Fruit fly (Drosophila melanogaster) whole organism, prepupa: Measurements from ENCODE around the gene CG15296.
A peak's percentile ranks its signal among the peaks of the same experiment; 100 is the strongest.

Source experiments
- Blimp-1 ChIP-seq: fragments of 200-800 bp; sonication (Bioruptor generic); optimal IDR thresholded peaks from 3 replicates; lab custom pipeline; 2017; ENCODE audit warnings: missing biosample characterization, missing genetic modification characterization, mild to moderate bottlenecking, moderate library complexity, missing genetic modification reagents
- CG10669 ChIP-seq: fragments of 200-800 bp; sonication (Bioruptor generic); optimal IDR thresholded peaks from 3 replicates; lab custom pipeline; 2018; ENCODE audit warnings: missing biosample characterization, mild to moderate bottlenecking, missing genetic modification characterization, moderate library complexity
- CG11294 ChIP-seq: fragments of 200-800 bp; sonication (Bioruptor generic); IDR thresholded peaks from 2 replicates; pipeline ENCODE4 v1.3.6; 2022; ENCODE audit warnings: missing biosample characterization, missing genetic modification characterization
- CG11762 ChIP-seq: fragments of 200-800 bp; sonication (Bioruptor generic); optimal IDR thresholded peaks from 3 replicates; lab custom pipeline; 2016; ENCODE audit warnings: missing biosample characterization, missing genetic modification characterization; ENCODE audit not compliant: insufficient read depth
- CG11902 ChIP-seq: fragments of 200-800 bp; sonication (Bioruptor generic); optimal IDR thresholded peaks from 3 replicates; lab custom pipeline; 2016; ENCODE audit warnings: missing biosample characterization, missing genetic modification characterization
- CG15336 ChIP-seq: fragments of 200-800 bp; sonication (Bioruptor generic); IDR thresholded peaks from 2 replicates; pipeline ENCODE4 v1.3.6; 2022; ENCODE audit warnings: missing biosample characterization, missing genetic modification characterization
- CG1621 ChIP-seq: fragments of 200-800 bp; sonication (Bioruptor generic); optimal IDR thresholded peaks from 3 replicates; lab custom pipeline; 2018; ENCODE audit warnings: missing biosample characterization, mild to moderate bottlenecking, missing genetic modification characterization
- CG16779 ChIP-seq: fragments of 200-800 bp; sonication (Bioruptor generic); optimal IDR thresholded peaks from 3 replicates; lab custom pipeline; 2017; ENCODE audit warnings: missing biosample characterization, mild to moderate bottlenecking, missing genetic modification characterization
- CG3032 ChIP-seq: fragments of 200-800 bp; optimal IDR thresholded peaks from 2 replicates; lab custom pipeline; 2019; ENCODE audit warnings: missing biosample characterization, mild to moderate bottlenecking, missing genetic modification characterization, moderate library complexity
- CG31627 ChIP-seq: fragments of 200-800 bp; sonication (Bioruptor generic); optimal IDR thresholded peaks from 3 replicates; lab custom pipeline; 2016; ENCODE audit warnings: missing biosample characterization, missing genetic modification characterization
- CG32006 ChIP-seq: fragments of 200-800 bp; sonication (Bioruptor generic); optimal IDR thresholded peaks from 3 replicates; lab custom pipeline; 2017; ENCODE audit warnings: missing biosample characterization, mild to moderate bottlenecking, missing genetic modification characterization
- CG34406 ChIP-seq: fragments of 200-800 bp; sonication (Bioruptor generic); optimal IDR thresholded peaks from 3 replicates; lab custom pipeline; 2016; ENCODE audit warnings: missing biosample characterization, missing genetic modification characterization
- CG3919 ChIP-seq: fragments of 200-800 bp; sonication (Bioruptor generic); optimal IDR thresholded peaks from 3 replicates; lab custom pipeline; 2016; ENCODE audit warnings: missing biosample characterization, missing genetic modification characterization
- CG6163 ChIP-seq: fragments of 200-800 bp; sonication (Bioruptor generic); IDR thresholded peaks from 3 replicates; pipeline ENCODE4 v1.3.6; 2022; ENCODE audit warnings: missing biosample characterization, missing genetic modification characterization
- CG6276 ChIP-seq: fragments of 200-800 bp; sonication (Bioruptor generic); optimal IDR thresholded peaks from 2 replicates; lab custom pipeline; 2017; ENCODE audit warnings: missing biosample characterization, mild to moderate bottlenecking, missing genetic modification characterization
- CG6792 ChIP-seq: fragments of 200-800 bp; sonication (Bioruptor generic); optimal IDR thresholded peaks from 3 replicates; lab custom pipeline; 2016; ENCODE audit warnings: missing biosample characterization, missing genetic modification characterization
- CG6808 ChIP-seq: fragments of 200-800 bp; sonication (Bioruptor generic); optimal IDR thresholded peaks from 3 replicates; lab custom pipeline; 2017; ENCODE audit warnings: missing biosample characterization, missing genetic modification characterization, mild to moderate bottlenecking, moderate library complexity, missing genetic modification reagents
- CG6854 ChIP-seq: fragments of 200-800 bp; sonication (Bioruptor generic); optimal IDR thresholded peaks from 2 replicates; lab custom pipeline; 2017; ENCODE audit warnings: missing biosample characterization, mild to moderate bottlenecking, missing genetic modification characterization
- CG8119 ChIP-seq: fragments of 200-800 bp; sonication (Bioruptor generic); IDR thresholded peaks from 3 replicates; pipeline ENCODE4 v1.3.6; 2022; ENCODE audit warnings: missing biosample characterization, missing genetic modification characterization
- CG8319 ChIP-seq: fragments of 200-800 bp; sonication (Bioruptor generic); optimal IDR thresholded peaks from 3 replicates; lab custom pipeline; 2016; ENCODE audit warnings: missing biosample characterization, missing genetic modification characterization
- CG8632 ChIP-seq: fragments of 200-800 bp; sonication (Bioruptor generic); optimal IDR thresholded peaks from 3 replicates; lab custom pipeline; 2016; ENCODE audit warnings: missing biosample characterization, missing genetic modification characterization
- CG9139 ChIP-seq: fragments of 200-800 bp; sonication (Bioruptor generic); optimal IDR thresholded peaks from 3 replicates; lab custom pipeline; 2017; ENCODE audit warnings: missing biosample characterization, mild to moderate bottlenecking, missing genetic modification characterization
- Eip78C ChIP-seq: fragments of 200-800 bp; sonication (Bioruptor generic); peaks from one replicate; lab custom pipeline; 2016; ENCODE audit warnings: missing biosample characterization, missing genetic modification characterization
- Eip93F ChIP-seq: fragments of 200-800 bp; sonication (Bioruptor generic); optimal IDR thresholded peaks from 2 replicates; lab custom pipeline; 2016; ENCODE audit warnings: missing biosample characterization, mild to moderate bottlenecking, missing genetic modification characterization
- Ets21C ChIP-seq: fragments of 200-800 bp; sonication (Bioruptor generic); optimal IDR thresholded peaks from 3 replicates; lab custom pipeline; 2016; ENCODE audit warnings: missing biosample characterization, missing genetic modification characterization
- Ets96B ChIP-seq: fragments of 200-800 bp; optimal IDR thresholded peaks from 2 replicates; lab custom pipeline; 2019; ENCODE audit warnings: missing biosample characterization, mild to moderate bottlenecking, missing genetic modification characterization, moderate library complexity
- Hr38 ChIP-seq: sonication (Bioruptor generic); optimal IDR thresholded peaks from 2 replicates; lab custom pipeline; 2016; ENCODE audit warnings: missing biosample characterization, missing genetic modification characterization
- Hr39 ChIP-seq: fragments of 200-800 bp; sonication (Bioruptor generic); optimal IDR thresholded peaks from 2 replicates; lab custom pipeline; 2016; ENCODE audit warnings: missing biosample characterization, missing genetic modification characterization
- Hr4 ChIP-seq: fragments of 200-800 bp; sonication (Bioruptor generic); optimal IDR thresholded peaks from 3 replicates; lab custom pipeline; 2016; ENCODE audit warnings: missing biosample characterization, missing genetic modification characterization
- Met ChIP-seq: fragments of 200-800 bp; sonication (Bioruptor generic); optimal IDR thresholded peaks from 3 replicates; lab custom pipeline; 2016; ENCODE audit warnings: missing biosample characterization, missing genetic modification characterization
- OdsH ChIP-seq: fragments of 200-800 bp; sonication (Bioruptor generic); optimal IDR thresholded peaks from 3 replicates; lab custom pipeline; 2016; ENCODE audit warnings: missing biosample characterization, missing genetic modification characterization
- Smox ChIP-seq: fragments of 200-800 bp; sonication (Bioruptor generic); optimal IDR thresholded peaks from 3 replicates; lab custom pipeline; 2016; ENCODE audit warnings: missing biosample characterization, missing genetic modification characterization
- Sox102F ChIP-seq: fragments of 200-800 bp; sonication (Bioruptor generic); optimal IDR thresholded peaks from 2 replicates; lab custom pipeline; 2016; ENCODE audit warnings: missing biosample characterization, mild to moderate bottlenecking, missing genetic modification characterization
- Sox14 ChIP-seq: fragments of 200-800 bp; sonication (Bioruptor generic); optimal IDR thresholded peaks from 3 replicates; lab custom pipeline; 2016; ENCODE audit warnings: missing biosample characterization, missing genetic modification characterization
- Sox15 ChIP-seq: fragments of 200-800 bp; sonication (Bioruptor generic); optimal IDR thresholded peaks from 3 replicates; lab custom pipeline; 2016; ENCODE audit warnings: missing biosample characterization, missing genetic modification characterization
- cyc ChIP-seq: fragments of 200-800 bp; sonication (Bioruptor generic); optimal IDR thresholded peaks from 3 replicates; lab custom pipeline; 2016; ENCODE audit warnings: missing biosample characterization, missing genetic modification characterization
- dac ChIP-seq: fragments of 200-800 bp; sonication (Bioruptor generic); optimal IDR thresholded peaks from 2 replicates; lab custom pipeline; 2017; ENCODE audit warnings: missing biosample characterization, mild to moderate bottlenecking, missing genetic modification characterization
- dsx ChIP-seq: fragments of 200-800 bp; optimal IDR thresholded peaks from 3 replicates; lab custom pipeline; 2019; ENCODE audit warnings: missing biosample characterization, mild to moderate bottlenecking, missing genetic modification characterization, moderate library complexity; ENCODE audit not compliant: poor library complexity, severe bottlenecking
- esn ChIP-seq: fragments of 200-800 bp; sonication (Bioruptor generic); optimal IDR thresholded peaks from 2 replicates; lab custom pipeline; 2016; ENCODE audit warnings: missing biosample characterization, mild to moderate bottlenecking, missing genetic modification characterization, moderate library complexity
- fd59A ChIP-seq: fragments of 200-800 bp; sonication (Bioruptor generic); optimal IDR thresholded peaks from 2 replicates; lab custom pipeline; 2017; ENCODE audit warnings: missing biosample characterization, mild to moderate bottlenecking, missing genetic modification characterization, missing genetic modification reagents
- fd85E ChIP-seq: fragments of 200-800 bp; sonication (Bioruptor generic); optimal IDR thresholded peaks from 3 replicates; lab custom pipeline; 2016; ENCODE audit warnings: missing biosample characterization, missing genetic modification characterization
- fkh ChIP-seq: fragments of 200-800 bp; sonication (Bioruptor generic); optimal IDR thresholded peaks from 3 replicates; lab custom pipeline; 2017; ENCODE audit warnings: missing biosample characterization, mild to moderate bottlenecking, missing genetic modification characterization, moderate library complexity
- lz ChIP-seq: fragments of 200-800 bp; sonication (Bioruptor generic); optimal IDR thresholded peaks from 3 replicates; lab custom pipeline; 2016; ENCODE audit warnings: missing biosample characterization, missing genetic modification characterization
- net ChIP-seq: fragments of 200-800 bp; sonication (Bioruptor generic); optimal IDR thresholded peaks from 3 replicates; lab custom pipeline; 2016; ENCODE audit warnings: missing biosample characterization, missing genetic modification characterization
- pdm3 ChIP-seq: fragments of 200-800 bp; sonication (Bioruptor generic); optimal IDR thresholded peaks from 3 replicates; lab custom pipeline; 2016; ENCODE audit warnings: missing biosample characterization, missing genetic modification characterization
- salr ChIP-seq, 2 experiments: fragments of 200-800 bp; sonication (Bioruptor generic); optimal IDR thresholded peaks; 3 replicates each; lab custom pipeline; 2016 to 2018; ENCODE audit warnings: missing biosample characterization in 2 of 2, missing genetic modification characterization in 2 of 2, mild to moderate bottlenecking in 1 of 2
- spab ChIP-seq: fragments of 200-800 bp; sonication (Bioruptor generic); optimal IDR thresholded peaks from 2 replicates; lab custom pipeline; 2017; ENCODE audit warnings: missing biosample characterization, mild to moderate bottlenecking, missing genetic modification characterization, missing genetic modification reagents
- ss ChIP-seq, 2 experiments: fragments of 200-800 bp; sonication (Bioruptor generic); optimal IDR thresholded peaks; 2 replicates in 1 of 2; 3 replicates in 1 of 2; lab custom pipeline; 2017 to 2018; ENCODE audit warnings: mild to moderate bottlenecking in 2 of 2, missing biosample characterization in 2 of 2, missing genetic modification characterization in 2 of 2, moderate library complexity in 1 of 2
- svp ChIP-seq: fragments of 200-800 bp; sonication (Bioruptor generic); peaks from one replicate; lab custom pipeline; 2016; ENCODE audit warnings: missing biosample characterization, missing genetic modification characterization
- vri ChIP-seq: fragments of 200-800 bp; sonication (Bioruptor generic); optimal IDR thresholded peaks from 3 replicates; lab custom pipeline; 2016; ENCODE audit warnings: missing biosample characterization, mild to moderate bottlenecking, missing genetic modification characterization

The CG15296 gene

DNA sequence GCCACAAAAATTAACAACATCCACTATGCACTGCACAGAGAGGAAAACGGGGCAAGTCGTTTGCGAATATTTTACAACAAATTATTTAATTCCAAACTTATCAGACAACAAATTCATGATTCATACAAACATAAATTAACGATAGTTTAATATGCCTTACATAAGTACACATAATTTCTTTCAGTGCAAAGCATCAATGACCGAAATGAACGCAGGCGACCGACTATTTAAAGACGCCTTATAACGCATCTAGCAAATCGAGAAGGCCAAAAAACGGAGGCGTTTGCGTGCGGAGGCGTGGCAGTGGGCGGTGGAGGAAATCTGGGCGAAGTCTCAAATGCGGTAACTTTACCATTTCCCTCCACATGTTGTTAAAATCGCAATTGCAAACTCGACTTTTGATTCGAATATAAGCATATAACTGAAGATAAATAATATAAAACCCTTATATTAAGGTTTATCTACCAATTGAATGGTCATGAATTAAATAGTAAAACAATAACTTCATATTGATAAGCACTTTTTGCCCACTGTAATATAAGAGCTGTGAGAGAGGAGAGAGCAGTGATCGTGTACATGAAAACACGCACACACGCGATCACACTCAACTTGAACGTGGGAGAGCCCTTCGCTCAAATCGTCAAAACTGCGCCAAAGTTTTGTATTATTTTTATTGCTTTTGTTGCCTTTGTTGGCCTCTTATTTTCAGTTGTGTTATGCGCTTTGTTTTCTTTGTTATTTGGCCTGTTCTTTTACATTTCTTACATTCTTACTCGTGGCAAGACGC is 19.1 kb downstream of the CG15296 start:
- TF ChIP-seq CG9139 (GFP tag; lab: Kevin White, UChicago), result peak; percentile 49
- TF ChIP-seq fd85E (GFP tag; lab: Kevin White, UChicago), result peak; percentile 46
- peak; percentile 84 for TF ChIP-seq CG8319 (GFP tag; lab: Kevin White, UChicago)
- peak; percentile 85 for TF ChIP-seq fd59A (GFP tag; lab: Kevin White, UChicago)
- TF ChIP-seq pdm3 (GFP tag; lab: Kevin White, UChicago), result peak; percentile 94
- peak; percentile 93 for TF ChIP-seq Sox14
- peak; percentile 86 for TF ChIP-seq CG3032 (tag; lab: Kevin White, UChicago)
- TF ChIP-seq CG10669 (GFP tag; lab: Kevin White, UChicago), result peak; percentile 87
- peak; percentile 96 for TF ChIP-seq CG8119
- peak; percentile 81 for TF ChIP-seq CG16779
- TF ChIP-seq dsx (GFP tag; lab: Kevin White, UChicago), result peak; percentile 45
- peak; percentile 94 for TF ChIP-seq CG15336 (GFP tag; lab: Robert Waterston, UW)
- peak; percentile 95 for TF ChIP-seq esn
- peak; percentile 6 for TF ChIP-seq fkh
- TF ChIP-seq CG6276 (GFP tag; lab: Kevin White, UChicago), result peak; percentile 94
- TF ChIP-seq CG8632 (GFP tag; lab: Kevin White, UChicago), result peak; percentile 85
- TF ChIP-seq lz (GFP tag; lab: Kevin White, UChicago), result peak; percentile 95
- peak; percentile 81 for TF ChIP-seq CG11762 (GFP tag; lab: Kevin White, UChicago)
- TF ChIP-seq Sox15 (GFP tag; lab: Kevin White, UChicago), result peak; percentile 85
- TF ChIP-seq Met (GFP tag; lab: Kevin White, UChicago), result peak; percentile 94
- TF ChIP-seq CG6808, result peak; percentile 78
- TF ChIP-seq Sox102F, result peak; percentile 89
- TF ChIP-seq CG31627 (GFP tag; lab: Kevin White, UChicago), result peak; percentile 94
- TF ChIP-seq svp (GFP tag; lab: Kevin White, UChicago), result peak; percentile 96
- peak; percentile 95 for TF ChIP-seq Hr39 (GFP tag; lab: Kevin White, UChicago)
- peak; percentile 95 for TF ChIP-seq Hr4 (GFP tag; lab: Kevin White, UChicago)
- TF ChIP-seq Eip78C (GFP tag; lab: Kevin White, UChicago), result peak; percentile 98
- peak; percentile 86 for TF ChIP-seq CG34406
- TF ChIP-seq Blimp-1 (GFP tag; lab: Kevin White, UChicago), result peak; percentile 76
- TF ChIP-seq CG6792 (GFP tag; lab: Kevin White, UChicago), result peak; percentile 88
- peak; percentile 91 for TF ChIP-seq dac (GFP tag; lab: Kevin White, UChicago)
- peak; percentile 72 to 96 for TF ChIP-seq salr (GFP tag; optimal IDR thresholded peaks at IDR 0.05; lab: Kevin White, UChicago)
- TF ChIP-seq CG6854 (GFP tag; lab: Kevin White, UChicago), result peak; percentile 72
- TF ChIP-seq CG11902 (GFP tag; lab: Kevin White, UChicago), result peak; percentile 84
- peak; percentile 93 for TF ChIP-seq cyc (GFP tag; lab: Kevin White, UChicago)
- peak; percentile 53 to 80 for TF ChIP-seq ss (GFP tag; optimal IDR thresholded peaks at IDR 0.05; lab: Kevin White, UChicago)
- TF ChIP-seq Ets21C (GFP tag; lab: Kevin White, UChicago), result peak; percentile 90
- peak; percentile 83 for TF ChIP-seq Ets96B (tag; lab: Kevin White, UChicago)
- TF ChIP-seq CG3919, result peak; percentile 93
- TF ChIP-seq vri, result peak; percentile 81
- TF ChIP-seq net, result peak; percentile 93
- TF ChIP-seq CG6163, result peak; percentile 97
- peak; percentile 93 for TF ChIP-seq Smox (GFP tag; lab: Kevin White, UChicago)
- TF ChIP-seq Hr38 (GFP tag; lab: Kevin White, UChicago), result peak; percentile 65
- peak; percentile 93 for TF ChIP-seq CG11294
- peak; percentile 85 for TF ChIP-seq CG1621 (tag; lab: Kevin White, UChicago)
- TF ChIP-seq spab, result peak; percentile 80
- peak; percentile 94 for TF ChIP-seq OdsH (GFP tag; lab: Kevin White, UChicago)
- peak; percentile 75 for TF ChIP-seq Eip93F (GFP tag; lab: Kevin White, UChicago)
- TF ChIP-seq CG32006 (GFP tag; lab: Kevin White, UChicago), result peak; percentile 96
